Fruit fly (Drosophila melanogaster): ENCODE results near the gene CG31198.

Gene CG31198

dm6 chr3R:21780086-21780485 lies 26.0 kb downstream of the CG31198 start:
- no peak for TF ChIP-seq usp (GFP tag; optimal IDR thresholded peaks at IDR 0.05)
- no peak for TF ChIP-seq Dll (optimal IDR thresholded peaks at IDR 0.05)
- no peak for TF ChIP-seq CG8478 (optimal IDR thresholded peaks at IDR 0.05)
- no peak for TF ChIP-seq psq (optimal IDR thresholded peaks at IDR 0.05)
- no peak for TF ChIP-seq EcR (GFP tag; optimal IDR thresholded peaks at IDR 0.05)
- TF ChIP-seq pan (optimal IDR thresholded peaks at IDR 0.05) = no peak

- TF ChIP-seq usp (GFP tag; optimal IDR thresholded peaks at IDR 0.05) (no peak), CG8478 (optimal IDR thresholded peaks at IDR 0.05) (no peak), psq (optimal IDR thresholded peaks at IDR 0.05) (no peak), pan (optimal IDR thresholded peaks at IDR 0.05) (no peak), EcR (GFP tag; optimal IDR thresholded peaks at IDR 0.05) (no peak), Dll (optimal IDR thresholded peaks at IDR 0.05) (no peak)
Measured at dm6 chr3R:21781448-21781847, 27.3 kb downstream of the CG31198 start.

- peak; percentile 32 to 93 for TF ChIP-seq EcR (GFP tag; optimal IDR thresholded peaks at IDR 0.05)
- TF ChIP-seq pan (optimal IDR thresholded peaks at IDR 0.05) = no peak
- TF ChIP-seq usp (GFP tag; optimal IDR thresholded peaks at IDR 0.05) = no peak
- no peak for TF ChIP-seq psq (optimal IDR thresholded peaks at IDR 0.05)
- peak; percentile 14 for TF ChIP-seq Dll (optimal IDR thresholded peaks at IDR 0.05)
- no peak for TF ChIP-seq CG8478 (optimal IDR thresholded peaks at IDR 0.05)
Measured at dm6 chr3R:21782295-21782922, 28.3 kb downstream of the CG31198 start, which contains the start of gene tsl. Gene tsl, minus strand, starts transcription at chr3R:21782536.

dm6 chr3R:21790392-21790791 lies 36.3 kb downstream of the CG31198 start:
- TF ChIP-seq Dll (optimal IDR thresholded peaks at IDR 0.05) = no peak
- no peak for TF ChIP-seq EcR (GFP tag; optimal IDR thresholded peaks at IDR 0.05)
- TF ChIP-seq psq (optimal IDR thresholded peaks at IDR 0.05) = no peak
- TF ChIP-seq pan (optimal IDR thresholded peaks at IDR 0.05) = no peak
- TF ChIP-seq CG8478 (optimal IDR thresholded peaks at IDR 0.05) = no peak
- TF ChIP-seq usp (GFP tag; optimal IDR thresholded peaks at IDR 0.05) = no peak

dm6 chr3R:21793760-21794159 lies 39.6 kb downstream of the CG31198 start:
- TF ChIP-seq CG8478 (optimal IDR thresholded peaks at IDR 0.05) (no peak), usp (GFP tag; optimal IDR thresholded peaks at IDR 0.05) (no peak), Dll (optimal IDR thresholded peaks at IDR 0.05) (no peak), EcR (GFP tag; optimal IDR thresholded peaks at IDR 0.05) (no peak), pan (optimal IDR thresholded peaks at IDR 0.05) (no peak), psq (optimal IDR thresholded peaks at IDR 0.05) (no peak)

- TF ChIP-seq pan (optimal IDR thresholded peaks at IDR 0.05) = no peak
- no peak for TF ChIP-seq usp (GFP tag; optimal IDR thresholded peaks at IDR 0.05)
- TF ChIP-seq Dll (optimal IDR thresholded peaks at IDR 0.05) = no peak
- no peak for TF ChIP-seq EcR (GFP tag; optimal IDR thresholded peaks at IDR 0.05)
- no peak for TF ChIP-seq psq (optimal IDR thresholded peaks at IDR 0.05)
- TF ChIP-seq CG8478 (optimal IDR thresholded peaks at IDR 0.05) = no peak
Measured at dm6 chr3R:21807264-21807663, 53.1 kb downstream of the CG31198 start.
